Worm (Caenorhabditis elegans) whole organism, early embryonic: ENCODE measurements around the gene C08B6.10.

Experiments
- F13C5.2 ChIP-seq: sonication (generic microtip); optimal IDR thresholded peaks from 2 replicates; lab custom pipeline; 2017; ENCODE audit warnings: mild to moderate bottlenecking, missing genetic modification characterization, inconsistent platforms, missing compliant biosample characterization
- aly-1 ChIP-seq: sonication (generic microtip); optimal IDR thresholded peaks from 2 replicates; lab custom pipeline; 2016; ENCODE audit warnings: missing genetic modification characterization, missing compliant biosample characterization
- ama-1 ChIP-seq: fragments of 150-350 bp; optimal IDR thresholded peaks from 2 replicates; lab custom pipeline; 2014
- ceh-13 ChIP-seq: fragments of 200-800 bp; sonication (Bioruptor generic); optimal IDR thresholded peaks from 2 replicates; lab custom pipeline; 2018; ENCODE audit warnings: mild to moderate bottlenecking, missing genetic modification characterization, missing compliant biosample characterization
- ceh-36 ChIP-seq: sonication (generic microtip); optimal IDR thresholded peaks from 2 replicates; lab custom pipeline; 2016; ENCODE audit warnings: missing genetic modification characterization, inconsistent platforms, missing compliant biosample characterization
- ets-7 ChIP-seq: sonication (generic microtip); optimal IDR thresholded peaks from 2 replicates; lab custom pipeline; 2016; ENCODE audit warnings: missing genotype, missing genetic modification characterization, missing compliant biosample characterization
- flt-1 ChIP-seq: fragments of 200-800 bp; sonication (Bioruptor generic); IDR thresholded peaks from 2 replicates; pipeline ENCODE4 v1.3.6; 2022; ENCODE audit warnings: missing genetic modification characterization, missing compliant biosample characterization
- hmbx-1 ChIP-seq: sonication (generic microtip); optimal IDR thresholded peaks from 2 replicates; lab custom pipeline; 2016; ENCODE audit warnings: mild to moderate bottlenecking, missing genetic modification characterization, missing compliant biosample characterization
- hmg-4 ChIP-seq: fragments of 200-800 bp; sonication (Bioruptor generic); optimal IDR thresholded peaks from 2 replicates; lab custom pipeline; 2018; ENCODE audit warnings: mild to moderate bottlenecking, missing genetic modification characterization, missing compliant biosample characterization
- pes-1 ChIP-seq: fragments of 200-800 bp; sonication (Bioruptor generic); IDR thresholded peaks from 2 replicates; pipeline ENCODE4 v1.3.6; 2022; ENCODE audit warnings: missing genetic modification reagents, missing genetic modification characterization, missing compliant biosample characterization
- scrt-1 ChIP-seq: fragments of 200-800 bp; sonication (Bioruptor generic); IDR thresholded peaks from 2 replicates; pipeline ENCODE4 v1.3.6; 2022; ENCODE audit warnings: missing genetic modification characterization, missing compliant biosample characterization
- tbx-11 ChIP-seq: fragments of 200-800 bp; sonication (Bioruptor generic); IDR thresholded peaks from 2 replicates; pipeline ENCODE4 v1.3.6; 2022; ENCODE audit warnings: missing genetic modification characterization, missing compliant biosample characterization
- tra-4 ChIP-seq: sonication (generic microtip); optimal IDR thresholded peaks from 2 replicates; lab custom pipeline; 2017; ENCODE audit warnings: missing genetic modification characterization, missing compliant biosample characterization

DNA sequence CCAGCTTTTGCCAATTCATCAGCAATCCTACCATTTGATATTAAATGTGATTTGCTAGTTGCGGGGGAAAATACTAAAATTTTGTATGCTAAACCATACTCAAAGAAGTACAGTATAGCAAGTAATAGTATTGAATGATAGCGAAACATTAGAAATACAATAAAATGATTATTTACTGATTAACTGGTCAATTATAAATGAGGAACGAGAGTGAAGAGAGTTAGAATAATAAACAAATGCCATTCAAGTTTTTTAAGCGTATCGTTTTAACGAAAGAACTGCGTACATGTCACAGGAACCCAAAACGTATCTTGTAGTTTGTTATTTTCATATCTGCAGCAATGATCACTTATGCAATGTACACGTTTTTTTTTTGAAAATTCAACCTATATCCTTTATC lies 26.9 kb upstream of the C08B6.10 start, which contains the start of gene ugt-47:
- TF ChIP-seq F13C5.2 (tag; lab: Kevin White, UChicago) (no peak), ama-1 (lab: Kevin White, UChicago) (no peak), tra-4 (tag; lab: Kevin White, UChicago) (no peak), scrt-1 (no peak), tbx-11 (GFP tag; lab: Robert Waterston, UW) (no peak), ets-7 (tag; lab: Kevin White, UChicago) (no peak), ceh-36 (tag; lab: Kevin White, UChicago) (no peak), hmbx-1 (tag; lab: Kevin White, UChicago) (no peak), ceh-13 (GFP tag; lab: Kevin White, UChicago) (no peak), hmg-4 (no peak), pes-1 (GFP tag; lab: Robert Waterston, UW) (no peak), flt-1 (GFP tag; lab: Robert Waterston, UW) (no peak), aly-1 (tag; lab: Kevin White, UChicago) (no peak)
